Fruit fly (Drosophila melanogaster) whole organism, embryonic: ENCODE results near the gene CG10283.
A peak's percentile ranks its signal among the peaks of the same experiment; 100 is the strongest.

Source experiments
- ATbp ChIP-seq: fragments of 200-800 bp; sonication (Bioruptor generic); optimal IDR thresholded peaks from 2 replicates; lab custom pipeline; 2017; ENCODE audit warnings: missing biosample characterization, mild to moderate bottlenecking, missing genetic modification characterization, missing genetic modification reagents
- Awh ChIP-seq: fragments of 200-800 bp; sonication (Bioruptor generic); IDR thresholded peaks from 2 replicates; pipeline ENCODE4, ENCODE4 v1.3.6; 2022; ENCODE audit warnings: missing biosample characterization, missing genetic modification characterization
- CG11093 ChIP-seq: fragments of 200-800 bp; sonication (Bioruptor generic); IDR thresholded peaks from 3 replicates; pipeline ENCODE4 v1.3.6; 2022; ENCODE audit warnings: missing biosample characterization, missing genetic modification characterization
- CG15011 ChIP-seq: fragments of 200-800 bp; sonication (Bioruptor generic); optimal IDR thresholded peaks from 3 replicates; lab custom pipeline; 2018; ENCODE audit warnings: missing biosample characterization, mild to moderate bottlenecking, missing genetic modification characterization
- CG17328 ChIP-seq: fragments of 200-800 bp; sonication (Bioruptor generic); IDR thresholded peaks from 2 replicates; pipeline ENCODE4 v1.3.6; 2022; ENCODE audit warnings: missing biosample characterization, missing genetic modification characterization
- CG17912 ChIP-seq: fragments of 200-800 bp; sonication (Bioruptor generic); optimal IDR thresholded peaks from 2 replicates; lab custom pipeline; 2018; ENCODE audit warnings: missing biosample characterization, mild to moderate bottlenecking, missing genetic modification characterization
- CG18011 ChIP-seq: fragments of 200-800 bp; sonication (Bioruptor generic); optimal IDR thresholded peaks from 2 replicates; lab custom pipeline; 2017; ENCODE audit warnings: missing biosample characterization, missing genetic modification characterization, mild to moderate bottlenecking, moderate library complexity, missing genotype
- CG1832 ChIP-seq: fragments of 200-800 bp; sonication (Bioruptor generic); optimal IDR thresholded peaks from 2 replicates; lab custom pipeline; 2017; ENCODE audit warnings: missing biosample characterization, mild to moderate bottlenecking, missing genetic modification characterization, inconsistent platforms
- CG31365 ChIP-seq: fragments of 200-800 bp; sonication (Bioruptor generic); optimal IDR thresholded peaks from 2 replicates; lab custom pipeline; 2018; ENCODE audit warnings: missing biosample characterization, mild to moderate bottlenecking, missing genetic modification characterization
- CG32532 ChIP-seq: fragments of 200-800 bp; sonication (Bioruptor generic); IDR thresholded peaks from 2 replicates; pipeline ENCODE4 v1.3.6; 2022; ENCODE audit warnings: missing biosample characterization, missing genetic modification characterization
- CG3407 ChIP-seq: fragments of 200-800 bp; sonication (Bioruptor generic); optimal IDR thresholded peaks from 2 replicates; lab custom pipeline; 2018; ENCODE audit warnings: missing biosample characterization, mild to moderate bottlenecking, missing genetic modification characterization
- CG43689 ChIP-seq: fragments of 200-800 bp; sonication (Bioruptor generic); IDR thresholded peaks from 2 replicates; pipeline ENCODE4 v1.3.6; 2022; ENCODE audit warnings: missing biosample characterization, missing genetic modification characterization
- CG5953 ChIP-seq: fragments of 200-800 bp; sonication (Bioruptor generic); IDR thresholded peaks from 2 replicates; pipeline ENCODE4 v1.3.6; 2022; ENCODE audit warnings: missing biosample characterization, missing genetic modification characterization
- CG6175 ChIP-seq: fragments of 200-800 bp; sonication (Bioruptor generic); IDR thresholded peaks from 3 replicates; pipeline ENCODE4 v1.3.6; 2022; ENCODE audit warnings: missing biosample characterization, missing genetic modification characterization
- CG7745 ChIP-seq: fragments of 200-800 bp; sonication (Bioruptor generic); optimal IDR thresholded peaks from 2 replicates; lab custom pipeline; 2018; ENCODE audit warnings: missing biosample characterization, mild to moderate bottlenecking, missing genetic modification characterization, moderate library complexity
- CG7987 ChIP-seq: fragments of 200-800 bp; sonication (Bioruptor generic); optimal IDR thresholded peaks from 2 replicates; lab custom pipeline; 2018; ENCODE audit warnings: missing biosample characterization, mild to moderate bottlenecking, missing genetic modification characterization, moderate library complexity
- Dip2 ChIP-seq: fragments of 200-800 bp; sonication (Bioruptor generic); IDR thresholded peaks from 2 replicates; pipeline ENCODE4 v1.3.6; 2022; ENCODE audit warnings: missing biosample characterization, missing genetic modification characterization
- Drgx ChIP-seq: fragments of 200-800 bp; sonication (Bioruptor generic); IDR thresholded peaks from 2 replicates; pipeline ENCODE4 v1.3.6; 2022; ENCODE audit warnings: missing biosample characterization, missing genetic modification characterization
- Ets65A ChIP-seq: fragments of 200-800 bp; sonication (Bioruptor generic); peaks from one replicate; lab custom pipeline; 2016; ENCODE audit warnings: missing biosample characterization, missing genetic modification characterization
- Lhr ChIP-seq: fragments of 200-800 bp; sonication (Bioruptor generic); optimal IDR thresholded peaks from 3 replicates; lab custom pipeline; 2017; ENCODE audit warnings: mild to moderate bottlenecking, missing biosample characterization, missing genetic modification reagents, missing genetic modification characterization
- Lim3 ChIP-seq: fragments of 200-800 bp; sonication (Bioruptor generic); IDR thresholded peaks from 2 replicates; pipeline ENCODE4 v1.3.6; 2022; ENCODE audit warnings: missing biosample characterization, missing genetic modification characterization
- MBD-R2 ChIP-seq: fragments of 200-800 bp; sonication (Bioruptor generic); IDR thresholded peaks from 2 replicates; pipeline ENCODE4 v1.3.6; 2022; ENCODE audit warnings: missing biosample characterization, missing genetic modification characterization
- Mad ChIP-seq: fragments of 200-800 bp; sonication (Bioruptor generic); optimal IDR thresholded peaks from 2 replicates; lab custom pipeline; 2016; ENCODE audit warnings: missing biosample characterization, missing genetic modification characterization
- Poxn ChIP-seq: fragments of 200-800 bp; sonication (Bioruptor generic); IDR thresholded peaks from 2 replicates; pipeline ENCODE4 v1.3.6; 2022; ENCODE audit warnings: missing biosample characterization, missing genetic modification characterization
- Rfx ChIP-seq: fragments of 200-800 bp; sonication (Bioruptor generic); IDR thresholded peaks from 2 replicates; pipeline ENCODE4 v1.3.6; 2022; ENCODE audit warnings: missing biosample characterization, missing genetic modification characterization
- Sox102F ChIP-seq: fragments of 200-800 bp; sonication (Bioruptor generic); optimal IDR thresholded peaks from 2 replicates; lab custom pipeline; 2018; ENCODE audit warnings: missing biosample characterization, mild to moderate bottlenecking, missing genetic modification characterization, moderate library complexity
- Usf ChIP-seq: fragments of 200-800 bp; sonication (Bioruptor generic); optimal IDR thresholded peaks from 2 replicates; lab custom pipeline; 2017; ENCODE audit warnings: missing genotype, missing biosample characterization, missing genetic modification characterization
- bsh ChIP-seq, 2 experiments: fragments of 200-800 bp; sonication (Bioruptor generic); optimal IDR thresholded peaks; 2 replicates each; lab custom pipeline; 2017 to 2018; ENCODE audit warnings: mild to moderate bottlenecking in 2 of 2, missing biosample characterization in 2 of 2, missing genetic modification characterization in 2 of 2, moderate library complexity in 1 of 2
- corto ChIP-seq: fragments of 200-800 bp; sonication (Bioruptor generic); optimal IDR thresholded peaks from 2 replicates; lab custom pipeline; 2016; ENCODE audit warnings: missing biosample characterization, mild to moderate bottlenecking, missing genetic modification characterization, moderate library complexity
- esg ChIP-seq: fragments of 200-800 bp; sonication (Bioruptor generic); conservative IDR thresholded peaks from 2 replicates; pipeline ENCODE4 v1.3.6; 2022; ENCODE audit warnings: missing biosample characterization, missing genetic modification characterization
- fd96Cb ChIP-seq: fragments of 200-800 bp; sonication (Bioruptor generic); optimal IDR thresholded peaks from 2 replicates; lab custom pipeline; 2018; ENCODE audit warnings: missing biosample characterization, mild to moderate bottlenecking, missing genetic modification characterization, moderate library complexity
- grau ChIP-seq: fragments of 200-800 bp; optimal IDR thresholded peaks from 3 replicates; lab custom pipeline; 2019; ENCODE audit warnings: missing biosample characterization, mild to moderate bottlenecking, missing genetic modification characterization, moderate library complexity
- hbn ChIP-seq: fragments of 200-800 bp; sonication (Bioruptor generic); IDR thresholded peaks from 2 replicates; pipeline ENCODE4 v1.3.6; 2022; ENCODE audit warnings: missing biosample characterization, missing genetic modification characterization; ENCODE audit not compliant: partially characterized antibody
- hkb ChIP-seq, 2 experiments: fragments of 200-800 bp in 1 of 2; fragments of >200 bp in 1 of 2; sonication (Bioruptor generic) in 1 of 2; IDR thresholded peaks in 1 of 2; optimal IDR thresholded peaks in 1 of 2; 2 replicates each; pipeline versions ENCODE4 v1.3.6 to Lab custom; 2017 to 2022; ENCODE audit warnings: missing biosample characterization in 1 of 2, missing genetic modification characterization in 1 of 2
- lmd ChIP-seq: fragments of 200-800 bp; sonication (Bioruptor generic); IDR thresholded peaks from 2 replicates; pipeline ENCODE4 v1.3.6; 2022; ENCODE audit warnings: missing biosample characterization, missing genetic modification characterization
- nau ChIP-seq: fragments of 200-800 bp; sonication (Bioruptor generic); optimal IDR thresholded peaks from 3 replicates; lab custom pipeline; 2017; ENCODE audit warnings: missing biosample characterization, mild to moderate bottlenecking, missing genetic modification characterization, missing genetic modification reagents
- nom ChIP-seq: fragments of 200-800 bp; sonication (Bioruptor generic); optimal IDR thresholded peaks from 2 replicates; lab custom pipeline; 2017; ENCODE audit warnings: missing biosample characterization, missing genetic modification characterization, mild to moderate bottlenecking, moderate library complexity, missing genetic modification reagents
- pita ChIP-seq: fragments of 200-800 bp; sonication (Bioruptor generic); optimal IDR thresholded peaks from 2 replicates; lab custom pipeline; 2017; ENCODE audit warnings: missing biosample characterization, mild to moderate bottlenecking, missing genetic modification characterization
- prd ChIP-seq, 3 experiments: fragments of >200 bp in 2 of 3; fragments of 200-800 bp in 1 of 3; sonication (Bioruptor generic) in 1 of 3; optimal IDR thresholded peaks in 2 of 3; IDR thresholded peaks in 1 of 3; 2 replicates in 2 of 3; 3 replicates in 1 of 3; pipeline versions ENCODE4 v1.3.6 to Lab custom; 2017 to 2022; ENCODE audit warnings: missing biosample characterization in 1 of 3, missing genetic modification characterization in 1 of 3
- psq ChIP-seq: fragments of 200-800 bp; sonication (Bioruptor generic); optimal IDR thresholded peaks from 2 replicates; lab custom pipeline; 2017; ENCODE audit warnings: missing biosample characterization, missing genetic modification characterization
- sens ChIP-seq: fragments of 200-800 bp; sonication (Bioruptor generic); peaks from one replicate; lab custom pipeline; 2016; ENCODE audit warnings: missing biosample characterization, missing genetic modification characterization
- sqz ChIP-seq: fragments of 200-800 bp; sonication (Bioruptor generic); optimal IDR thresholded peaks from 3 replicates; lab custom pipeline; 2018; ENCODE audit warnings: missing biosample characterization, mild to moderate bottlenecking, missing genetic modification characterization
- tin ChIP-seq: fragments of 200-800 bp; sonication (Bioruptor generic); optimal IDR thresholded peaks from 3 replicates; lab custom pipeline; 2016; ENCODE audit warnings: missing biosample characterization, missing genetic modification characterization
- tll ChIP-seq, 2 experiments: fragments of 200-800 bp in 1 of 2; fragments of >200 bp in 1 of 2; sonication (Bioruptor generic) in 1 of 2; optimal IDR thresholded peaks; 2 replicates each; lab custom pipeline; 2017 to 2019; ENCODE audit warnings: missing biosample characterization in 2 of 2, missing genetic modification characterization in 2 of 2, mild to moderate bottlenecking in 1 of 2, moderate library complexity in 1 of 2

Gene CG10283

DNA sequence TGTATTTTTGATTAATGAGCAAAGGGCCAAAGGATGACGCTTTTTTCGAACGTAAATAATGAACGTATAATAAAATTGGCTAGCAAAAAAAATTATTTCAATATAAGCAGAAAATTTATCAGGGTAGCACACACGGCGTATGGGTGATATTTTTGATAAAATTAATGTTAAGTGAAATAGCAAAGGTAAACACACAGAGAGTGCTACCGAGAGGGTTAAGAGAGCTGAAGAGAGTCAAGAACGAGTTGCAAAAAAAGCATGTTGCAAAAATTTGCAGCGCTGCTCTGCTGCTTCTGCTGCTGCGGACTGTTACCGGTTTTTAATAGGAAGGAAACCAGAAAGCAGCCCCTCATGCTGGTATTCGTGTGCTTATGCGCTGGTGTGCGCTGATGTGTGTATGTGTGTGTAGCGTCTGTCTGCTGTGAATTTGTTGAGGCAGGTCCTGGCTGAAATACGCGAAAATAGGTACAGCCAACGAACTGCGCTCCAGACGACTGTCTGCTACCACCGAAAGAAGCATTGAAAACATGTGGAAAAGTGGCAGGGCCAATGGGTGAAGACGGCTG, 14.7 kb downstream of the CG10283 start:
- no peak for TF ChIP-seq Poxn (GFP tag; lab: Robert Waterston, UW)
- peak; percentile 15 for TF ChIP-seq nom (GFP tag; lab: Kevin White, UChicago)
- TF ChIP-seq Sox102F (GFP tag; lab: Kevin White, UChicago), result no peak

DNA sequence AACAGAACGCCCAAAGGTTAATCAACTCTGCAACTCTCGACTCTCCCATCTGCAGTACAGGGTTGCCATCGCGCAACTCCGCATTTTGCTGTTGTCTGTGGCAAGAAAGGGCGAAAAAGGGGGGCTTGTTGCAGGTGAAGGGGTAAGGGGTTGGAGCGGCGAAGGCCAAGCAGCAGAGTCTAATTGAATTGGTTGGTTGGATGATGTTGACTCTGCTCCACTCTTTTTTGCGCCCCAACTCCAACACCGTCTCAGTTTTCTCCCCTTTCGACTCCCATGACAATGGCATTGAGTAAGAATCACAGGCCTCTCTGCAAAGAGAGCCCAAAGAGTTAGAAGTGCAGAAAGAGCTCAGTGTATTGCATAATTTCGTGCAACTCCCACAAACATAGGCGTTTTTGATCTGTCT, 15.7 kb downstream of the CG10283 start:
- TF ChIP-seq corto (peak; percentile 18), Lim3 (no peak), esg (GFP tag; lab: Robert Waterston, UW) (no peak), Drgx (GFP tag; lab: Robert Waterston, UW) (peak; percentile 71), Ets65A (GFP tag; lab: Kevin White, UChicago) (peak; percentile 51), CG7987 (no peak), bsh (GFP tag; optimal IDR thresholded peaks at IDR 0.05; lab: Kevin White, UChicago) (peak in 1 of 2 experiments; percentile 29)

DNA sequence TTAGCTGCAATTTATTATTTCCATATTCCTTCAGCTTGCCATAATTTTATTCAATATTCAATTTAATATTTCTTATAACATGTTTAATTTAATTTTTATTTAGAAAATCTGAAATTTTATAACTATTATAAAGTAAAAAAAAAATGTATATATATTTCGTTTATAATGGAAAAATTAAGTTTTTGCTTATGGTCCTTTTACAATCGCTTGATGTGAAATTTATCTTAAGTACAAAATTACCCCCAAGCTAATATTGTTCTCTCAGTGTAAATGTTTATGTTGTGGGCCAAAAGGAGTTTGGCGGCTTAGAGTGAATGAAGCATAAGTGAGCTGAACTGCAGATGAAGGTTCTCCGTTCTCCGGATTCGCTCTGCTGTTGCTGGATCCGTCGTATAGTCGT, 16.3 kb downstream of the CG10283 start:
- no peak for TF ChIP-seq hkb (optimal IDR thresholded peaks at IDR 0.05; lab: Kevin White, UChicago)
- no peak for TF ChIP-seq hkb (GFP tag; IDR thresholded peaks at IDR 0.05; lab: Robert Waterston, UW)
- no peak for TF ChIP-seq fd96Cb
- no peak for TF ChIP-seq CG31365 (tag; lab: Kevin White, UChicago)
- no peak for TF ChIP-seq psq (GFP tag; lab: Kevin White, UChicago)
- no peak for TF ChIP-seq Mad
- TF ChIP-seq CG32532 (GFP tag; lab: Robert Waterston, UW), result no peak
- no peak for TF ChIP-seq CG43689 (GFP tag; lab: Robert Waterston, UW)
- no peak for TF ChIP-seq hbn (GFP tag; lab: Robert Waterston, UW)
- no peak for TF ChIP-seq CG18011 (GFP tag; lab: Kevin White, UChicago)
- no peak for TF ChIP-seq CG3407 (GFP tag; lab: Kevin White, UChicago)
- TF ChIP-seq Awh (GFP tag; lab: Robert Waterston, UW), result no peak
- TF ChIP-seq prd (optimal IDR thresholded peaks at IDR 0.05; lab: Kevin White, UChicago), result no peak
- no peak for TF ChIP-seq prd (GFP tag; IDR thresholded peaks at IDR 0.05; lab: Robert Waterston, UW)
- TF ChIP-seq, all 482 proteins: peak for 0

DNA sequence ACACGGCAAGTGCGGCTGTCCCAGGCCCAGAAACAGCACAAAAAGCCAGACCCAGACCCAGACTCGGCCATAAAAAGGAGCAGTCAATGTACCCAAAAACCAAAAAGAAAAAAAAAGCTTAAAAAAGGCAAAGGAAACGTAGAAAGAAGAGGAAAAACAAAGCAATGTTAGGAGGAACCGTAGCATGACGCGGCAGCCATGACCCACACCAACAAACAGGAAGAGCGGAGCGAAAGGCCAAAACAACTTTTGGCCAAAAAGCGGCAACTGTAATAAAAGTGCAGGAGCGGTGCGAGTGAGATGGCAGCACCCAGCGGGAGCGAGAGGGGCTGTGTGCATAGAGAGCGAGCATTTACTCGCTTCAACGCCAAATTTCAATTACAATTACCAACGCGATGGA, 16.8 kb downstream of the CG10283 start:
- no peak for TF ChIP-seq CG15011
- TF ChIP-seq CG1832, result peak; percentile 20
- no peak for TF ChIP-seq tll (GFP tag; optimal IDR thresholded peaks at IDR 0.05; lab: Kevin White, UChicago)
- no peak for TF ChIP-seq Rfx
- TF ChIP-seq Drgx (GFP tag; lab: Robert Waterston, UW), result 0 out of 2 replicates have a peak, but pooled peaks have one; percentile 20
- peak; percentile 32 for TF ChIP-seq nom (GFP tag; lab: Kevin White, UChicago)
- TF ChIP-seq Usf (GFP tag; lab: Kevin White, UChicago), result no peak
- TF ChIP-seq tin, result no peak
- no peak for TF ChIP-seq pita

DNA sequence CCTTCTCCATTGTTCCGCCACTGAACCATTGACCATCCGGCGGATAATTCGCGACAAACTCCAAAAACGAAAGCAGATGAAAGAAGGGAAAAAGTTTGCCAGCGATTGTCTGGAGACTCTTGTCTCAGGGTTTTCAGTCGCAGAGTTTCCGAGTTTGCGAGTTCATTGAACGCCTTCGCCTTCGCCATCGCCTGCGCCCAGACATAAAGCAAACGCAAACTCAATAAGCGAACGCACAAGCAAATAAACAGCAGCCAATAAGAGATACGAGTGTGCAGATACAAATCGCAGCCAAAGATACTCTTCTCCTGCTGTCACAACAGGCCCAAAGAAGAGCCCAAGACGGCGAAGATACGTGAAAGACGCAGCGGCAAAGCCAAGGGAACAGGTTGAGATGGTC, 17.6 kb downstream of the CG10283 start:
- TF ChIP-seq ATbp (GFP tag; lab: Kevin White, UChicago) (no peak), CG11093 (GFP tag; lab: Robert Waterston, UW) (no peak), bsh (GFP tag; optimal IDR thresholded peaks at IDR 0.05; lab: Kevin White, UChicago) (no peak), MBD-R2 (GFP tag; lab: Robert Waterston, UW) (no peak), CG17328 (GFP tag; lab: Robert Waterston, UW) (no peak), Dip2 (no peak), CG7745 (tag; lab: Kevin White, UChicago) (no peak), lmd (no peak), CG6175 (no peak), grau (tag; lab: Kevin White, UChicago) (no peak), Lhr (GFP tag; lab: Kevin White, UChicago) (no peak), nau (GFP tag; lab: Kevin White, UChicago) (no peak), sqz (GFP tag; lab: Kevin White, UChicago) (no peak), CG5953 (GFP tag; lab: Robert Waterston, UW) (no peak), sens (GFP tag; lab: Kevin White, UChicago) (no peak), CG17912 (GFP tag; lab: Kevin White, UChicago) (no peak)
